Fruit fly (Drosophila melanogaster): Measurements from ENCODE around the gene SkpD.

Gene SkpD

dm6 chrX:19792572-19792971 is 20.0 kb upstream of the SkpD start:
- TF ChIP-seq CG15710 (tag; optimal IDR thresholded peaks at IDR 0.05), result no peak
- no peak for TF ChIP-seq CG4496 (GFP tag; IDR thresholded peaks at IDR 0.05)
- TF ChIP-seq CG17806 (tag; optimal IDR thresholded peaks at IDR 0.05), result no peak
- no peak for TF ChIP-seq CG13204 (GFP tag; optimal IDR thresholded peaks at IDR 0.05)
- TF ChIP-seq CG8301 (tag; optimal IDR thresholded peaks at IDR 0.05), result no peak
- no peak for TF ChIP-seq CG14655 (GFP tag; optimal IDR thresholded peaks at IDR 0.05)
- TF ChIP-seq CG32121 (GFP tag; IDR thresholded peaks at IDR 0.05), result no peak
- TF ChIP-seq Ets98B (GFP tag; IDR thresholded peaks at IDR 0.05), result no peak
- no peak for TF ChIP-seq D1 (tag; optimal IDR thresholded peaks at IDR 0.05)
- TF ChIP-seq EcR (GFP tag; optimal IDR thresholded peaks at IDR 0.05), result no peak
- TF ChIP-seq Snoo (tag; optimal IDR thresholded peaks at IDR 0.05), result no peak
- TF ChIP-seq CG34367 (tag; optimal IDR thresholded peaks at IDR 0.05), result no peak

dm6 chrX:19795808-19796207 is 16.7 kb upstream of the SkpD start:
- no peak for TF ChIP-seq CG8159 (tag; optimal IDR thresholded peaks at IDR 0.05)
- TF ChIP-seq EcR (GFP tag; optimal IDR thresholded peaks at IDR 0.05), result no peak
- TF ChIP-seq CG9948 (tag; optimal IDR thresholded peaks at IDR 0.05), result no peak
- TF ChIP-seq CG8301 (tag; optimal IDR thresholded peaks at IDR 0.05), result no peak
- TF ChIP-seq CG14655 (GFP tag; optimal IDR thresholded peaks at IDR 0.05), result no peak
- no peak for TF ChIP-seq CG34367 (tag; optimal IDR thresholded peaks at IDR 0.05)
- TF ChIP-seq CG15710 (tag; optimal IDR thresholded peaks at IDR 0.05), result no peak
- no peak for TF ChIP-seq D1 (tag; optimal IDR thresholded peaks at IDR 0.05)
- no peak for TF ChIP-seq CG4496 (GFP tag; IDR thresholded peaks at IDR 0.05)
- no peak for TF ChIP-seq Pif1A (GFP tag; optimal IDR thresholded peaks at IDR 0.05)
- no peak for TF ChIP-seq CG12605 (GFP tag; IDR thresholded peaks at IDR 0.05)
- TF ChIP-seq gl (tag; optimal IDR thresholded peaks at IDR 0.05), result no peak
- no peak for TF ChIP-seq Pif1B (GFP tag; optimal IDR thresholded peaks at IDR 0.05)
- no peak for TF ChIP-seq CG10348 (GFP tag; IDR thresholded peaks at IDR 0.05)
- no peak for TF ChIP-seq CG17806 (tag; optimal IDR thresholded peaks at IDR 0.05)
- no peak for TF ChIP-seq CG13204 (GFP tag; optimal IDR thresholded peaks at IDR 0.05)
- TF ChIP-seq rn (GFP tag; IDR thresholded peaks at IDR 0.05), result no peak
- no peak for TF ChIP-seq Ets98B (GFP tag; IDR thresholded peaks at IDR 0.05)
- TF ChIP-seq CG32121 (GFP tag; IDR thresholded peaks at IDR 0.05), result no peak

dm6 chrX:19806137-19806536 is 6.4 kb upstream of the SkpD start:
- no peak for TF ChIP-seq CG15710 (tag; optimal IDR thresholded peaks at IDR 0.05)
- TF ChIP-seq Pif1A (GFP tag; optimal IDR thresholded peaks at IDR 0.05), result no peak
- no peak for TF ChIP-seq fd96Ca (GFP tag; IDR thresholded peaks at IDR 0.05)
- TF ChIP-seq CG8301 (tag; optimal IDR thresholded peaks at IDR 0.05), result no peak
- no peak for TF ChIP-seq gl (tag; optimal IDR thresholded peaks at IDR 0.05)
- no peak for TF ChIP-seq CG10348 (GFP tag; IDR thresholded peaks at IDR 0.05)
- no peak for TF ChIP-seq Snoo (tag; optimal IDR thresholded peaks at IDR 0.05)
- no peak for TF ChIP-seq CG9948 (tag; optimal IDR thresholded peaks at IDR 0.05)
- TF ChIP-seq Pif1B (GFP tag; optimal IDR thresholded peaks at IDR 0.05), result no peak
- TF ChIP-seq Ets98B (GFP tag; IDR thresholded peaks at IDR 0.05), result no peak
- no peak for TF ChIP-seq D1 (tag; optimal IDR thresholded peaks at IDR 0.05)
- TF ChIP-seq EcR (GFP tag; optimal IDR thresholded peaks at IDR 0.05), result no peak
- no peak for TF ChIP-seq CG13204 (GFP tag; optimal IDR thresholded peaks at IDR 0.05)
- no peak for TF ChIP-seq CG14655 (GFP tag; optimal IDR thresholded peaks at IDR 0.05)
- TF ChIP-seq CG34367 (tag; optimal IDR thresholded peaks at IDR 0.05), result no peak
- no peak for TF ChIP-seq CG8159 (tag; optimal IDR thresholded peaks at IDR 0.05)
- no peak for TF ChIP-seq CG17806 (tag; optimal IDR thresholded peaks at IDR 0.05)

dm6 chrX:19811057-19811456 is 1.5 kb upstream of the SkpD start:
- TF ChIP-seq CG13204 (GFP tag; optimal IDR thresholded peaks at IDR 0.05) (no peak), Pif1A (GFP tag; optimal IDR thresholded peaks at IDR 0.05) (no peak)

dm6 chrX:19815772-19816171 is 3.2 kb downstream of the SkpD start, which contains the start of gene SkpC:
Gene SkpC, plus strand, starts transcription at chrX:19816072.
- no peak for TF ChIP-seq EcR (GFP tag; optimal IDR thresholded peaks at IDR 0.05)

- TF ChIP-seq Pif1B (GFP tag; optimal IDR thresholded peaks at IDR 0.05) (no peak), gl (tag; optimal IDR thresholded peaks at IDR 0.05) (no peak), CG8301 (tag; optimal IDR thresholded peaks at IDR 0.05) (no peak), CG34367 (tag; optimal IDR thresholded peaks at IDR 0.05) (no peak), CG8159 (tag; optimal IDR thresholded peaks at IDR 0.05) (no peak), CG10348 (GFP tag; IDR thresholded peaks at IDR 0.05) (no peak), CG14655 (GFP tag; optimal IDR thresholded peaks at IDR 0.05) (no peak), EcR (GFP tag; optimal IDR thresholded peaks at IDR 0.05) (no peak), rn (GFP tag; IDR thresholded peaks at IDR 0.05) (no peak), Snoo (tag; optimal IDR thresholded peaks at IDR 0.05) (no peak), CG13204 (GFP tag; optimal IDR thresholded peaks at IDR 0.05) (no peak), fd96Ca (GFP tag; IDR thresholded peaks at IDR 0.05) (no peak), D1 (tag; optimal IDR thresholded peaks at IDR 0.05) (no peak), CG17806 (tag; optimal IDR thresholded peaks at IDR 0.05) (no peak)
Measured at dm6 chrX:19818617-19819016, 6.1 kb downstream of the SkpD start.

- TF ChIP-seq fd96Ca (GFP tag; IDR thresholded peaks at IDR 0.05), result no peak
- TF ChIP-seq gl (tag; optimal IDR thresholded peaks at IDR 0.05), result no peak
- no peak for TF ChIP-seq CG8159 (tag; optimal IDR thresholded peaks at IDR 0.05)
- TF ChIP-seq D1 (tag; optimal IDR thresholded peaks at IDR 0.05), result no peak
- TF ChIP-seq CG17806 (tag; optimal IDR thresholded peaks at IDR 0.05), result no peak
- no peak for TF ChIP-seq CG10348 (GFP tag; IDR thresholded peaks at IDR 0.05)
- TF ChIP-seq CG13204 (GFP tag; optimal IDR thresholded peaks at IDR 0.05), result no peak
- TF ChIP-seq CG14655 (GFP tag; optimal IDR thresholded peaks at IDR 0.05), result no peak
Measured at dm6 chrX:19823980-19824379, 11.5 kb downstream of the SkpD start, which contains the start of gene SkpE. Gene SkpE, minus strand, starts transcription at chrX:19824080.
